Worm (Caenorhabditis elegans): Measurements from ENCODE around the gene nucl-1.
A peak's percentile ranks its signal among the peaks of the same experiment; 100 is the strongest.

The nucl-1 gene

DNA sequence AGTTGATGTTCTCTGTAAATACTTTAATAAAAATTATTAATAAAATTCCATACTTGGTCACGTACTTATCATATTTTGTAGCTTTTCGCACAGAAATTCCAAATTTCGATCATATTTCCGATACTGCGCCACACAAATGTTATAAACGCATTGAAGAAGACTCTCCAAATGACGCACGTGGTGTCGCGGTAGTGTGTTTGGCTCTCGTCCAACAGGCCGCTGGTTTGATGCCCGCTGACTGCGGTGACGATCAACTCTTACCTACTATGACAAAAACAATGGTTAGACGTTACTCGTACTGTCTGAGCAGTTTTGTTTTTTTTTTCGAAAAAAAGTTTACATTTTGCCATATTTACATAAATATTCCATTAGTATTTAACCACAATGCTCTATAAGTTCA is 36.5 kb downstream of the nucl-1 start (continued):
- TF ChIP-seq pha-2 (tag; optimal IDR thresholded peaks at IDR 0.05) (peak; percentile 95), ceh-34 (tag; optimal IDR thresholded peaks at IDR 0.05) (peak; percentile 95), hlh-8 (tag; optimal IDR thresholded peaks at IDR 0.05) (peak; percentile 89), elt-4 (tag; optimal IDR thresholded peaks at IDR 0.05) (no peak), ceh-2 (tag; optimal IDR thresholded peaks at IDR 0.05) (peak; percentile 90), ets-4 (tag; optimal IDR thresholded peaks at IDR 0.05) (peak; percentile 43), sdc-2 (tag; optimal IDR thresholded peaks at IDR 0.05) (peak; percentile 89), K02D7.2 (tag; optimal IDR thresholded peaks at IDR 0.05) (peak; percentile 84), zip-5 (tag; optimal IDR thresholded peaks at IDR 0.05) (peak; percentile 88), ceh-14 (tag; optimal IDR thresholded peaks at IDR 0.05) (peak; percentile 89), lim-6 (tag; optimal IDR thresholded peaks at IDR 0.05) (peak; percentile 9), fax-1 (tag; optimal IDR thresholded peaks at IDR 0.05) (peak; percentile 91), pqm-1 (tag; optimal IDR thresholded peaks at IDR 0.05) (peak; percentile 82), Y22D7AL.16 (tag; optimal IDR thresholded peaks at IDR 0.05) (peak; percentile 96), fkh-6 (tag; optimal IDR thresholded peaks at IDR 0.05) (peak; percentile 93), fkh-10 (GFP tag; optimal IDR thresholded peaks at IDR 0.05) (peak; percentile 47), ahr-1 (tag; optimal IDR thresholded peaks at IDR 0.05) (peak; percentile 82), dve-1 (tag; optimal IDR thresholded peaks at IDR 0.05) (peak; percentile 84), ttx-3 (tag; optimal IDR thresholded peaks at IDR 0.05) (peak; percentile 96), pha-4 (tag; optimal IDR thresholded peaks at IDR 0.05) (no peak), unc-3 (GFP tag; conservative IDR thresholded peaks at IDR 0.05) (peak; percentile 93), unc-3 (tag; optimal IDR thresholded peaks at IDR 0.05) (peak; percentile 93), unc-86 (tag; optimal IDR thresholded peaks at IDR 0.05) (peak; percentile 95), rnt-1 (tag; optimal IDR thresholded peaks at IDR 0.05) (peak; percentile 83), K09A11.1 (tag; optimal IDR thresholded peaks at IDR 0.05; ENCODE audit: insufficient read depth) (peak; percentile 90), unc-42 (tag; optimal IDR thresholded peaks at IDR 0.05) (peak; percentile 43), mec-3 (tag; optimal IDR thresholded peaks at IDR 0.05; ENCODE audit: borderline replicate concordance) (peak; percentile 47), ztf-16 (tag; optimal IDR thresholded peaks at IDR 0.05) (peak; percentile 96), ceh-31 (tag; optimal IDR thresholded peaks at IDR 0.05) (peak; percentile 73), elt-2 (tag; optimal IDR thresholded peaks at IDR 0.05) (peak; percentile 98), tbx-7 (tag; optimal IDR thresholded peaks at IDR 0.05) (peak; percentile 60), C38D4.7 (GFP tag; optimal IDR thresholded peaks at IDR 0.05) (peak; percentile 94), unc-55 (GFP tag; optimal IDR thresholded peaks at IDR 0.05) (no peak), pag-3 (tag; optimal IDR thresholded peaks at IDR 0.05; ENCODE audit: borderline replicate concordance) (peak; percentile 72), ceh-6 (GFP tag; optimal IDR thresholded peaks at IDR 0.05) (peak; percentile 97), ceh-19 (GFP tag; optimal IDR thresholded peaks at IDR 0.05) (peak; percentile 95), nhr-232 (tag; optimal IDR thresholded peaks at IDR 0.05) (peak; percentile 88)

DNA sequence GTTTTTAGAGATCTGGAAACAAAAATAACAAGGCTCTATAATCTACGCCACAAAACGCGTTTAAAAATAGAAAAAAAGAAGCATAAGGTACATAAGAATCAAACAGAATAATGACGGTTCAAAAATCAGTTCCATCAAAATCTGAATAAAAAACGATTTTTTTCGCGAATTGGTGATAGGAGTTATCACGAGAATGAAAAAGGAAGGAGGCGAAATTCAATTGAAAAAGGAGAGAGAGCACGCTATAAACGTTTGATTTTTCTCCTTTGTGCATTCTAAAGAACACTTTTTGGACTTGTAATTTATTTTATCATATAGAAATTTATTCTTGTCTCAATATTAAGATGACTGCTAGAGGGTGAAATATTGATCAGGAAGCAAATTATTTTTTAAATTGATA is 38.0 kb downstream of the nucl-1 start:
- TF ChIP-seq tbx-2 (tag; optimal IDR thresholded peaks at IDR 0.05): no peak
- no peak for TF ChIP-seq ttx-3 (tag; optimal IDR thresholded peaks at IDR 0.05)
- no peak for TF ChIP-seq tbx-7 (tag; optimal IDR thresholded peaks at IDR 0.05)
- TF ChIP-seq eyg-1 (tag; optimal IDR thresholded peaks at IDR 0.05): no peak
- TF ChIP-seq hlh-13 (GFP tag; optimal IDR thresholded peaks at IDR 0.05): no peak
- TF ChIP-seq pros-1 (tag; optimal IDR thresholded peaks at IDR 0.05): no peak
- TF ChIP-seq gmeb-2 (tag; optimal IDR thresholded peaks at IDR 0.05): no peak
- TF ChIP-seq hlh-6 (tag; optimal IDR thresholded peaks at IDR 0.05): no peak
- TF ChIP-seq pqm-1 (tag; optimal IDR thresholded peaks at IDR 0.05): no peak
- no peak for TF ChIP-seq hlh-15 (tag; optimal IDR thresholded peaks at IDR 0.05)
- no peak for TF ChIP-seq ceh-45 (GFP tag; IDR thresholded peaks at IDR 0.05)
- no peak for TF ChIP-seq T23F11.4 (GFP tag; optimal IDR thresholded peaks at IDR 0.05)
- no peak for TF ChIP-seq lin-11 (tag; optimal IDR thresholded peaks at IDR 0.05)
- TF ChIP-seq odd-2 (tag; optimal IDR thresholded peaks at IDR 0.05): no peak
- TF ChIP-seq C38D4.7 (GFP tag; optimal IDR thresholded peaks at IDR 0.05): no peak
- TF ChIP-seq mec-3 (tag; optimal IDR thresholded peaks at IDR 0.05; ENCODE audit: borderline replicate concordance): no peak
- no peak for TF ChIP-seq ztf-16 (tag; optimal IDR thresholded peaks at IDR 0.05)
- no peak for TF ChIP-seq madf-2 (tag; optimal IDR thresholded peaks at IDR 0.05)
- TF ChIP-seq ceh-14 (tag; optimal IDR thresholded peaks at IDR 0.05): no peak
- no peak for TF ChIP-seq ceh-19 (GFP tag; optimal IDR thresholded peaks at IDR 0.05)
